Worm (Caenorhabditis elegans) whole organism, mixed stage, embryonic: ENCODE results near the gene C33E10.10.
"Not testable (repeated sequence)": the region's sequence is repeated elsewhere in the genome, so short reads cannot be mapped to it uniquely, and the experiment has no call there.

ENCODE experiments used
- M03D4.4 ChIP-seq: sonication (generic microtip); optimal IDR thresholded peaks from 2 replicates; lab custom pipeline; 2017; ENCODE audit warnings: mild to moderate bottlenecking, missing genetic modification characterization, missing compliant biosample characterization
- bed-3 ChIP-seq: fragments of 200-800 bp; sonication (Bioruptor generic); optimal IDR thresholded peaks from 3 replicates; lab custom pipeline; 2018; ENCODE audit warnings: mild to moderate bottlenecking, missing genetic modification characterization, moderate library complexity, missing compliant biosample characterization
- blmp-1 ChIP-seq: fragments of 150-350 bp; optimal IDR thresholded peaks from 2 replicates; lab custom pipeline; 2014; ENCODE audit warnings: missing biosample characterization, missing genetic modification characterization
- ceh-39 ChIP-seq: fragments of 150-350 bp; optimal IDR thresholded peaks from 2 replicates; lab custom pipeline; 2014; ENCODE audit warnings: missing biosample characterization, missing genetic modification characterization
- ceh-43 ChIP-seq: fragments of 200-800 bp; sonication (Bioruptor generic); optimal IDR thresholded peaks from 2 replicates; lab custom pipeline; 2018; ENCODE audit warnings: mild to moderate bottlenecking, missing genetic modification characterization, moderate library complexity, missing compliant biosample characterization
- ceh-83 ChIP-seq: fragments of 200-800 bp; sonication (Bioruptor generic); optimal IDR thresholded peaks from 2 replicates; lab custom pipeline; 2018; ENCODE audit warnings: mild to moderate bottlenecking, missing genetic modification characterization, missing compliant biosample characterization
- ces-1 ChIP-seq: fragments of 150-350 bp; optimal IDR thresholded peaks from 2 replicates; lab custom pipeline; 2014; ENCODE audit warnings: missing biosample characterization, missing genetic modification reagents, missing genetic modification characterization
- cnd-1 ChIP-seq: fragments of 200-800 bp; sonication (Bioruptor generic); optimal IDR thresholded peaks from 2 replicates; lab custom pipeline; 2018; ENCODE audit warnings: mild to moderate bottlenecking, missing genetic modification characterization, missing compliant biosample characterization
- drap-1 ChIP-seq: fragments of 200-800 bp; sonication (Bioruptor generic); optimal IDR thresholded peaks from 3 replicates; lab custom pipeline; 2018; ENCODE audit warnings: mild to moderate bottlenecking, missing genetic modification characterization, missing compliant biosample characterization
- elt-1 ChIP-seq: sonication (generic microtip); optimal IDR thresholded peaks from 2 replicates; lab custom pipeline; 2017; ENCODE audit warnings: missing genetic modification characterization, mild to moderate bottlenecking, missing compliant biosample characterization, antibody characterized with exemption, moderate library complexity, borderline replicate concordance; ENCODE audit not compliant: insufficient read depth
- elt-3 ChIP-seq: fragments of 150-350 bp; optimal IDR thresholded peaks from 2 replicates; lab custom pipeline; 2014; ENCODE audit warnings: missing biosample characterization, missing genetic modification characterization
- flh-1 ChIP-seq: fragments of 200-800 bp; sonication (Bioruptor generic); optimal IDR thresholded peaks from 2 replicates; lab custom pipeline; 2018; ENCODE audit warnings: mild to moderate bottlenecking, missing genetic modification characterization, moderate library complexity, missing compliant biosample characterization
- ham-2 ChIP-seq: fragments of 200-800 bp; sonication (Bioruptor generic); optimal IDR thresholded peaks from 2 replicates; lab custom pipeline; 2018; ENCODE audit warnings: mild to moderate bottlenecking, missing genetic modification characterization, missing compliant biosample characterization
- hlh-1 ChIP-seq: fragments of 150-350 bp; optimal IDR thresholded peaks from 2 replicates; lab custom pipeline; 2014; ENCODE audit warnings: missing biosample characterization, missing genetic modification reagents, missing genetic modification characterization
- lin-13 ChIP-seq: fragments of 150-350 bp; optimal IDR thresholded peaks from 2 replicates; lab custom pipeline; 2014; ENCODE audit warnings: missing biosample characterization, missing genetic modification characterization
- lsy-2 ChIP-seq: fragments of 150-350 bp; optimal IDR thresholded peaks from 2 replicates; lab custom pipeline; 2014; ENCODE audit warnings: missing biosample characterization, missing genetic modification characterization
- mab-5 ChIP-seq: fragments of 150-350 bp; optimal IDR thresholded peaks from 2 replicates; lab custom pipeline; 2014; ENCODE audit warnings: missing biosample characterization, missing genetic modification characterization
- mep-1 ChIP-seq: fragments of 150-350 bp; optimal IDR thresholded peaks from 2 replicates; lab custom pipeline; 2017; ENCODE audit warnings: missing biosample characterization, missing genetic modification reagents, missing genetic modification characterization, inconsistent platforms
- mls-2 ChIP-seq: sonication (generic microtip); optimal IDR thresholded peaks from 2 replicates; lab custom pipeline; 2016; ENCODE audit warnings: mild to moderate bottlenecking, missing genetic modification characterization, moderate library complexity, missing compliant biosample characterization
- nhr-12 ChIP-seq: fragments of 150-350 bp; optimal IDR thresholded peaks from 2 replicates; lab custom pipeline; 2014; ENCODE audit warnings: missing biosample characterization, missing genetic modification characterization
- nhr-2 ChIP-seq: fragments of 150-350 bp; optimal IDR thresholded peaks from 2 replicates; lab custom pipeline; 2014; ENCODE audit warnings: missing biosample characterization, missing genetic modification characterization
- nhr-237 ChIP-seq: fragments of 150-350 bp; optimal IDR thresholded peaks from 2 replicates; lab custom pipeline; 2014; ENCODE audit warnings: missing biosample characterization, missing genetic modification characterization
- nhr-28 ChIP-seq: fragments of 150-350 bp; optimal IDR thresholded peaks from 2 replicates; lab custom pipeline; 2014; ENCODE audit warnings: missing biosample characterization, missing genetic modification characterization
- nhr-76 ChIP-seq: sonication (generic microtip); optimal IDR thresholded peaks from 2 replicates; lab custom pipeline; 2017; ENCODE audit warnings: missing biosample characterization, missing genetic modification characterization
- pha-4 ChIP-seq: fragments of 150-350 bp; optimal IDR thresholded peaks from 2 replicates; lab custom pipeline; 2018; ENCODE audit warnings: missing biosample characterization, missing genetic modification reagents, missing genetic modification characterization
- sem-2 ChIP-seq: fragments of 200-800 bp; sonication (Bioruptor generic); optimal IDR thresholded peaks from 2 replicates; lab custom pipeline; 2018; ENCODE audit warnings: mild to moderate bottlenecking, missing genetic modification characterization, missing compliant biosample characterization
- snpc-4 ChIP-seq: fragments of 150-350 bp; optimal IDR thresholded peaks from 2 replicates; lab custom pipeline; 2014; ENCODE audit warnings: missing biosample characterization, missing genetic modification characterization
- sptf-1 ChIP-seq: sonication (generic microtip); optimal IDR thresholded peaks from 2 replicates; lab custom pipeline; 2017; ENCODE audit warnings: mild to moderate bottlenecking, missing genetic modification characterization, moderate library complexity, missing compliant biosample characterization
- tbx-8 ChIP-seq: fragments of 200-800 bp; sonication (Bioruptor generic); optimal IDR thresholded peaks from 2 replicates; lab custom pipeline; 2018; ENCODE audit warnings: mild to moderate bottlenecking, missing genetic modification characterization, moderate library complexity, missing compliant biosample characterization
- unc-120 ChIP-seq: sonication (generic microtip); optimal IDR thresholded peaks from 2 replicates; lab custom pipeline; 2017; ENCODE audit warnings: missing genetic modification characterization, missing compliant biosample characterization; ENCODE audit not compliant: poor library complexity, severe bottlenecking
- unc-39 ChIP-seq: fragments of 150-350 bp; optimal IDR thresholded peaks from 2 replicates; lab custom pipeline; 2014; ENCODE audit warnings: missing biosample characterization, missing genetic modification characterization
- unc-62 ChIP-seq: fragments of 150-350 bp; optimal IDR thresholded peaks from 2 replicates; lab custom pipeline; 2014; ENCODE audit warnings: missing biosample characterization, missing genetic modification reagents, missing genetic modification characterization
- ztf-11 ChIP-seq: fragments of 150-350 bp; optimal IDR thresholded peaks from 2 replicates; lab custom pipeline; 2014; ENCODE audit warnings: missing biosample characterization, missing genetic modification characterization

The C33E10.10 gene

DNA sequence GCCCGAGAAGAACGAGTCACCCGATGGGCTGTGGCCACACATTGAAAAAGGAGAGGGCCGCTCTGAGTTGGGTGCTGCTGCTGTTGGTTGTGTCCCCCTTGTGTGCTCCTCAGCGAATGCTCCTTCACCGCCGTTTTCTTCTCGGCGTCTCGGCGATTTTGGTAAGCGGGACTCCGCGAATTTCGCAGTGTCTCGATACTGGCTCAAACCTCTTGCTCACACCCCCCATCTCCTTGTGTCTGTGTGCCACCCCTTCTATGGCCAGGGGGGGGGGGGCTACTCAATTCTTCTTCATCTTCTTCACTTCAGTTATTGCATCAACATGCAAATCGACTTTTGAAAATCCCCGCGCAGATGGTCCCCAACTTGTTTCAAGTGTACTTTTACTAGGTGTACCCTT lies 13.1 kb upstream of the C33E10.10 start:
- TF ChIP-seq ces-1 (GFP tag; lab: Kevin White, UChicago), result peak; percentile 81
- TF ChIP-seq sptf-1 (tag; lab: Kevin White, UChicago), result peak; percentile 73
- no peak for TF ChIP-seq ceh-43
- no peak for TF ChIP-seq nhr-2 (tag; lab: Kevin White, UChicago)
- TF ChIP-seq unc-120 (tag; lab: Kevin White, UChicago), result peak; percentile 70
- TF ChIP-seq ham-2 (GFP tag; lab: Kevin White, UChicago), result no peak
- peak; percentile 30 for TF ChIP-seq drap-1 (GFP tag; lab: Kevin White, UChicago)
- TF ChIP-seq snpc-4 (tag; lab: Kevin White, UChicago), result no peak
- TF ChIP-seq ceh-83, result no peak
- no peak for TF ChIP-seq ztf-11 (tag; lab: Kevin White, UChicago)
- peak; percentile 63 for TF ChIP-seq mls-2
- TF ChIP-seq lsy-2 (tag; lab: Kevin White, UChicago), result no peak
- peak; percentile 4 for TF ChIP-seq cnd-1 (tag; lab: Kevin White, UChicago)
- TF ChIP-seq flh-1 (GFP tag; lab: Kevin White, UChicago), result no peak
- TF ChIP-seq tbx-8 (GFP tag; lab: Kevin White, UChicago), result no peak
- TF ChIP-seq M03D4.4 (tag; lab: Kevin White, UChicago), result peak; percentile 57
- no peak for TF ChIP-seq bed-3

DNA sequence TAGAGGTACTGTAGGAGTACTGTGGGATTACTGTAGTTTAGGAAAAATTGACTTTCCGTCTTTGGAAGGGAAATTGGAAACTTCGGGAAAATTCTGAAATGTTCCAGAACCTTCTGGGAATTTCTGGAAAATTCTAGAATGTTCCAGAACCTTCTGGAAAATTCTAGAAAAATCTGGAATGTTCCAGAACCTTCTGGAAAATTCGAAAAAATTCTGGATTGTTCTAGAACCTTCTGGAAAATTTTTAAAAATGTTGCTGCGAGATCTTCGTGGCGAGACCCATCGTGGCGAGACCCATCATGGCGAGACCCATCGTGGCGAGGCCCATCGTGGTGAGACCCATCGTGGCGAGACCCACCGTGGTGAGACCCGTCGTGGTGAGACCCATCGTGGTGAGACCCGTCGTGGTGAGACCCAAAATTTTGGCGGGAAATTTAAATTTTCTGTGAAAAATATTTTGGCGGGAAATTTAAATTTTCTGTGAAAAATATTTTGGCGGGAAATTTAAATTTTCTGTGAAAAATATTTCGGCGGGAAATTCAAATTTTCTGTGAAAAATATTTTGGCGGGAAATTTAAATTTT lies 9.0 kb upstream of the C33E10.10 start, which contains the start of gene C53C11.4:
Gene C53C11.4 (plus strand): TSS at position 179 of the 583 bp plus-strand sequence.
- not testable (repeated sequence) for TF ChIP-seq lin-13 (tag; lab: Kevin White, UChicago); pha-4; sptf-1 (tag; lab: Kevin White, UChicago)

DNA sequence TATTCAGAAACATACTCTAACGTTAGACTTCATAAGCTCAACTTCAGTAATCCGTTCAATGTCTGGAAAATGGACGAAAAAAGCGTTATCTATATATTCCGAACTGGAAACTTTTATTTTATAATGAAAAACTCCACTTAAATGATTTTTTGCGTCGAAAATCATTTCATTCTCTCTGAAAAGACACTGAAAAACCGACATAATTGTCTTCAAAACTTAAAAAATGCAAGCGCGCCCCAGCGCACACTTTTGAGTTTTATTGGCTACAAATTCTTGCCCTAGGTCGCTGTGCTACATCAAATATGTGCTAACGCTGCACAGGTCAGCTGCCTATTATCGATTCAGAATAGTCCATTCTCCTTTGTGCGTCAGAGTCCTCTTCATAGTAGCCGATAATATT lies 3.1 kb upstream of the C33E10.10 start, which contains the start of gene C33E10.1:
Gene C33E10.1 (plus strand): TSS at position 301 of the 400 bp plus-strand sequence.
- not testable (repeated sequence) for TF ChIP-seq lin-13, sptf-1, ztf-11 (tag; lab: Kevin White, UChicago)
- TF ChIP-seq, all 35 proteins: peak for 0; not testable (repeated sequence) for 35

DNA sequence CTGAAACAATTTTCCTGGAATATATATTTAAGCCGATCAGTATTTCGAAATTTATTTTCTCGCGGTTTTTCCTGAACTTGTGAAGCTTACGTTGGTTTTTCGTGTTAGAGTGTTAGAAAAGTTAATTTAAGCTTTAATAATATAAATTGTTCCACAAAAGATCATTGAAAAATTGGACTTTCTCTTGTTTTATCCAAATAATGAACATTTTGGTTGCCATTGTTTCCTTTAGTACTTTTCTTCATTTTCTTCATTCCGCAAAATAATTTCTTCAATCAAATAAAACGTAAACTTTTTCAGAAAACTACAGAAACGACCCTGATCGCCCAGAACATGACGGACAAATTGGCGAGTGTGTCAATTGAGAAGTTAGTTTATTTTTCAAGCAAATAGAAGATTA lies 619 bp upstream of the C33E10.10 start, which contains the start of gene fbxa-120:
Gene fbxa-120 (plus strand): TSS at position 301 of the 400 bp plus-strand sequence.
- no peak for TF ChIP-seq nhr-237 (tag; lab: Kevin White, UChicago)
- TF ChIP-seq blmp-1 (tag; lab: Kevin White, UChicago), result no peak
- TF ChIP-seq sem-2 (GFP tag; lab: Kevin White, UChicago), result no peak
- no peak for TF ChIP-seq ces-1 (GFP tag; lab: Kevin White, UChicago)
- TF ChIP-seq flh-1 (GFP tag; lab: Kevin White, UChicago), result no peak
- no peak for TF ChIP-seq hlh-1
- TF ChIP-seq nhr-2 (tag; lab: Kevin White, UChicago), result no peak
- TF ChIP-seq cnd-1 (tag; lab: Kevin White, UChicago), result no peak
- TF ChIP-seq pha-4, result no peak
- no peak for TF ChIP-seq tbx-8 (GFP tag; lab: Kevin White, UChicago)
- TF ChIP-seq unc-39 (tag; lab: Kevin White, UChicago), result no peak
- TF ChIP-seq ceh-83, result no peak
- TF ChIP-seq nhr-12 (tag; lab: Kevin White, UChicago), result no peak
- no peak for TF ChIP-seq ceh-39 (tag; lab: Kevin White, UChicago)
- TF ChIP-seq elt-1 (tag; lab: Kevin White, UChicago), result no peak
- TF ChIP-seq ham-2 (GFP tag; lab: Kevin White, UChicago), result no peak
- TF ChIP-seq nhr-28 (tag; lab: Kevin White, UChicago), result no peak
- TF ChIP-seq nhr-76 (tag; lab: Kevin White, UChicago), result no peak

DNA sequence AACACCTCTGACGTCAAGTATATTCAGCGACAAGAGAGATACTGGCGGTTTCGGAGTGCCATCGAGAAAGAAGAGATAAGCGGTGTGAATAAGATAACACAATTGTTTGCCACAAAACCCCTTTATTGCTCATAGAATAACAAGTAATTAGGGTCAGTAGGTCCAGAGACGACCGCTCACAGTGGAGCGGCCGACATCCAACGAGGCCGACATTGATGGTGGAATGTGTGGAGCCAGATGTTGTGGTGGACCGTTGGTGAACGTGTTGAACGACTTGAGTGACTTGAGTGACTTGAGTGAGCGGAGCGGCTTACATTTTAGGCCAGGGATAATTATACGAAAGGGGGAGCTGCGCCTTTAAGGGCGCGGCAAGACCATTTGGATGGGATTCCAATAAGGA lies 1.1 kb downstream of the C33E10.10 start:
- TF ChIP-seq M03D4.4 (tag; lab: Kevin White, UChicago), result no peak
- no peak for TF ChIP-seq cnd-1 (tag; lab: Kevin White, UChicago)
- no peak for TF ChIP-seq unc-62 (GFP tag; lab: Kevin White, UChicago)
- no peak for TF ChIP-seq sptf-1 (tag; lab: Kevin White, UChicago)
- TF ChIP-seq elt-3 (tag; lab: Kevin White, UChicago), result no peak
- no peak for TF ChIP-seq ceh-39 (tag; lab: Kevin White, UChicago)
- TF ChIP-seq mep-1 (tag; lab: Kevin White, UChicago), result no peak
- no peak for TF ChIP-seq ztf-11 (tag; lab: Kevin White, UChicago)
- TF ChIP-seq unc-120 (tag; lab: Kevin White, UChicago), result no peak
- TF ChIP-seq mab-5 (tag; lab: Kevin White, UChicago), result no peak
- TF ChIP-seq pha-4, result no peak
- TF ChIP-seq ham-2 (GFP tag; lab: Kevin White, UChicago), result no peak
- no peak for TF ChIP-seq lsy-2 (tag; lab: Kevin White, UChicago)
- no peak for TF ChIP-seq nhr-2 (tag; lab: Kevin White, UChicago)
- no peak for TF ChIP-seq flh-1 (GFP tag; lab: Kevin White, UChicago)
- no peak for TF ChIP-seq ceh-83
- TF ChIP-seq lin-13 (tag; lab: Kevin White, UChicago), result no peak
